Worm (Caenorhabditis elegans): ENCODE results near the gene cyp-25A4.

DNA sequence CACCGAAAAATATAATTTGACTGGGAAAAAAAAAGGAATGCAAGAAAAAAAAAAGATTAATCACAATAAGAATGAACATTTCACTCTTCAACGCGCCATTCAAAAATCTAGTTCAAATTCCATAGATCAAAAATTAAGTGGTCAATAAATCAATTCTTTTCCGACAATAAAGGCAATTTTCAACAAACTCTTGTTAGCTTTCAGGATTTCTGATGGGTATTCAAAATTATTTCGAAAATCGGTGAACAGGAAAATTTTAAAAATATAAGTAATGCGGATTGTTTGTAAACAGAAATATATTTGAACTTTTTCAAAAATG, 51.0 kb downstream of the cyp-25A4 start:
- no peak for TF ChIP-seq hmbx-1 (tag; optimal IDR thresholded peaks at IDR 0.05)
- TF ChIP-seq scrt-1 (GFP tag; IDR thresholded peaks at IDR 0.05), result no peak

Data from whole organism, early embryonic.